Fruit fly (Drosophila melanogaster): ENCODE data around the gene PolG2.

The PolG2 gene

dm6 chr2L:13873147-13873546 is 40.2 kb upstream of the PolG2 start:
- TF ChIP-seq kay (GFP tag; ENCODE audit: borderline replicate concordance) (peak; percentile 62), CG5204 (GFP tag; optimal IDR thresholded peaks at IDR 0.05) (no peak)

- no peak for TF ChIP-seq CG14711 (tag; optimal IDR thresholded peaks at IDR 0.05)
- no peak for TF ChIP-seq CG5204 (GFP tag; optimal IDR thresholded peaks at IDR 0.05)
- TF ChIP-seq Crg-1 (GFP tag; optimal IDR thresholded peaks at IDR 0.05), result no peak
- no peak for TF ChIP-seq CG7045 (GFP tag; optimal IDR thresholded peaks at IDR 0.05)
- TF ChIP-seq CG7101 (tag; optimal IDR thresholded peaks at IDR 0.05), result no peak
- no peak for TF ChIP-seq kay (GFP tag; ENCODE audit: borderline replicate concordance)
- TF ChIP-seq CG1620 (GFP tag; optimal IDR thresholded peaks at IDR 0.05), result no peak
- TF ChIP-seq tj (GFP tag; optimal IDR thresholded peaks at IDR 0.05), result no peak
- TF ChIP-seq CG11617 (GFP tag; optimal IDR thresholded peaks at IDR 0.05), result no peak
- no peak for TF ChIP-seq cic (GFP tag; optimal IDR thresholded peaks at IDR 0.05)
- no peak for TF ChIP-seq toe (GFP tag; optimal IDR thresholded peaks at IDR 0.05)
- no peak for TF ChIP-seq Mnt (GFP tag; optimal IDR thresholded peaks at IDR 0.05)
- no peak for TF ChIP-seq pad (GFP tag; optimal IDR thresholded peaks at IDR 0.05)
- TF ChIP-seq CG12768 (GFP tag; optimal IDR thresholded peaks at IDR 0.05), result no peak
- no peak for TF ChIP-seq Hr96 (GFP tag; optimal IDR thresholded peaks at IDR 0.05)
- no peak for TF ChIP-seq CG33017 (tag; optimal IDR thresholded peaks at IDR 0.05)
- TF ChIP-seq ovo (GFP tag; optimal IDR thresholded peaks at IDR 0.05), result no peak
Measured at dm6 chr2L:13869400-13869799, 36.5 kb upstream of the PolG2 start.

dm6 chr2L:13867653-13868052 is 34.7 kb upstream of the PolG2 start:
- no peak for TF ChIP-seq Mnt (GFP tag; optimal IDR thresholded peaks at IDR 0.05)
- no peak for TF ChIP-seq ovo (GFP tag; optimal IDR thresholded peaks at IDR 0.05)
- TF ChIP-seq CG1620 (GFP tag; optimal IDR thresholded peaks at IDR 0.05), result no peak
- no peak for TF ChIP-seq CG7101 (tag; optimal IDR thresholded peaks at IDR 0.05)
- TF ChIP-seq Crg-1 (GFP tag; optimal IDR thresholded peaks at IDR 0.05), result no peak
- no peak for TF ChIP-seq CG5204 (GFP tag; optimal IDR thresholded peaks at IDR 0.05)
- no peak for TF ChIP-seq CG11617 (GFP tag; optimal IDR thresholded peaks at IDR 0.05)
- TF ChIP-seq toe (GFP tag; optimal IDR thresholded peaks at IDR 0.05), result no peak
- no peak for TF ChIP-seq Hr96 (GFP tag; optimal IDR thresholded peaks at IDR 0.05)
- no peak for TF ChIP-seq cic (GFP tag; optimal IDR thresholded peaks at IDR 0.05)
- no peak for TF ChIP-seq CG33017 (tag; optimal IDR thresholded peaks at IDR 0.05)
- TF ChIP-seq kay (GFP tag; ENCODE audit: borderline replicate concordance), result no peak
- no peak for TF ChIP-seq CG14711 (tag; optimal IDR thresholded peaks at IDR 0.05)
- no peak for TF ChIP-seq Clk (GFP tag; optimal IDR thresholded peaks at IDR 0.05)
- TF ChIP-seq CG12768 (GFP tag; optimal IDR thresholded peaks at IDR 0.05), result no peak
- no peak for TF ChIP-seq CG7045 (GFP tag; optimal IDR thresholded peaks at IDR 0.05)
- no peak for TF ChIP-seq bab1 (GFP tag; optimal IDR thresholded peaks at IDR 0.05)
- no peak for TF ChIP-seq tj (GFP tag; optimal IDR thresholded peaks at IDR 0.05)
- TF ChIP-seq cnc (optimal IDR thresholded peaks at IDR 0.05), result no peak
- no peak for TF ChIP-seq pad (GFP tag; optimal IDR thresholded peaks at IDR 0.05)

- TF ChIP-seq Clk (GFP tag; optimal IDR thresholded peaks at IDR 0.05), result no peak
- no peak for TF ChIP-seq CG5204 (GFP tag; optimal IDR thresholded peaks at IDR 0.05)
- TF ChIP-seq pad (GFP tag; optimal IDR thresholded peaks at IDR 0.05), result no peak
- no peak for TF ChIP-seq tj (GFP tag; optimal IDR thresholded peaks at IDR 0.05)
- TF ChIP-seq toe (GFP tag; optimal IDR thresholded peaks at IDR 0.05), result no peak
- TF ChIP-seq cnc (optimal IDR thresholded peaks at IDR 0.05), result no peak
- no peak for TF ChIP-seq Hr96 (GFP tag; optimal IDR thresholded peaks at IDR 0.05)
- TF ChIP-seq CG33017 (tag; optimal IDR thresholded peaks at IDR 0.05), result no peak
- TF ChIP-seq kay (GFP tag; ENCODE audit: borderline replicate concordance), result no peak
- TF ChIP-seq Crg-1 (GFP tag; optimal IDR thresholded peaks at IDR 0.05), result no peak
Measured at dm6 chr2L:13851098-13851497, 18.2 kb upstream of the PolG2 start.

- TF ChIP-seq CG5204 (GFP tag; optimal IDR thresholded peaks at IDR 0.05) (no peak), Hr96 (GFP tag; optimal IDR thresholded peaks at IDR 0.05) (no peak), Crg-1 (GFP tag; optimal IDR thresholded peaks at IDR 0.05) (no peak), cnc (optimal IDR thresholded peaks at IDR 0.05) (no peak), CG1620 (GFP tag; optimal IDR thresholded peaks at IDR 0.05) (no peak), CG7101 (tag; optimal IDR thresholded peaks at IDR 0.05) (no peak), CG14711 (tag; optimal IDR thresholded peaks at IDR 0.05) (no peak), CG33017 (tag; optimal IDR thresholded peaks at IDR 0.05) (no peak), CG11617 (GFP tag; optimal IDR thresholded peaks at IDR 0.05) (no peak), pad (GFP tag; optimal IDR thresholded peaks at IDR 0.05) (no peak), bab1 (GFP tag; optimal IDR thresholded peaks at IDR 0.05) (no peak), toe (GFP tag; optimal IDR thresholded peaks at IDR 0.05) (no peak)
Measured at dm6 chr2L:13849125-13849524, 16.2 kb upstream of the PolG2 start, which contains the start of gene CG7968. TSS of gene CG7968 (plus strand) at chr2L:13849400.

dm6 chr2L:13847625-13848024 is 14.7 kb upstream of the PolG2 start, which contains the start of gene CG7953:
TSS of gene CG7953 (plus strand) at chr2L:13847925.
- TF ChIP-seq CG7101 (tag; optimal IDR thresholded peaks at IDR 0.05) (no peak), CG12768 (GFP tag; optimal IDR thresholded peaks at IDR 0.05) (no peak), CG7045 (GFP tag; optimal IDR thresholded peaks at IDR 0.05) (no peak), bab1 (GFP tag; optimal IDR thresholded peaks at IDR 0.05) (no peak), kay (GFP tag; ENCODE audit: borderline replicate concordance) (no peak), Crg-1 (GFP tag; optimal IDR thresholded peaks at IDR 0.05) (no peak), pad (GFP tag; optimal IDR thresholded peaks at IDR 0.05) (no peak), CG11617 (GFP tag; optimal IDR thresholded peaks at IDR 0.05) (no peak), CG14711 (tag; optimal IDR thresholded peaks at IDR 0.05) (no peak), ovo (GFP tag; optimal IDR thresholded peaks at IDR 0.05) (no peak), tj (GFP tag; optimal IDR thresholded peaks at IDR 0.05) (no peak)
